Worm (Caenorhabditis elegans) whole organism, L1 larva: ENCODE data around the gene rin-1.

Experiments used
- C04F5.9 ChIP-seq: sonication (generic microtip); optimal IDR thresholded peaks from 2 replicates; lab custom pipeline; 2016; ENCODE audit warnings: missing genetic modification characterization, missing compliant biosample characterization
- C16A3.4 ChIP-seq: fragments of 150-350 bp; optimal IDR thresholded peaks from 2 replicates; lab custom pipeline; 2014; ENCODE audit warnings: missing biosample characterization, missing genetic modification characterization
- C34B4.2 ChIP-seq: sonication (generic microtip); optimal IDR thresholded peaks from 2 replicates; lab custom pipeline; 2017; ENCODE audit warnings: mild to moderate bottlenecking, missing genetic modification characterization, missing compliant biosample characterization
- F16B12.6 ChIP-seq: fragments of 150-350 bp; optimal IDR thresholded peaks from 2 replicates; lab custom pipeline; 2014; ENCODE audit warnings: missing biosample characterization, missing genetic modification characterization
- aly-2 ChIP-seq: fragments of 150-350 bp; optimal IDR thresholded peaks from 2 replicates; lab custom pipeline; 2014; ENCODE audit warnings: missing biosample characterization, missing genetic modification characterization
- blmp-1 ChIP-seq: fragments of 150-350 bp; optimal IDR thresholded peaks from 2 replicates; lab custom pipeline; 2014; ENCODE audit warnings: missing biosample characterization, missing genetic modification characterization
- ceh-82 ChIP-seq, 3 experiments: fragments of 150-350 bp in 1 of 3; sonication (generic microtip) in 2 of 3; optimal IDR thresholded peaks; 2 replicates each; lab custom pipeline; 2014 to 2017; ENCODE audit warnings: missing biosample characterization in 3 of 3, missing genetic modification characterization in 3 of 3
- ceh-90 ChIP-seq: sonication (generic microtip); optimal IDR thresholded peaks from 2 replicates; lab custom pipeline; 2016; ENCODE audit warnings: missing genetic modification characterization, missing compliant biosample characterization
- dpl-1 ChIP-seq, 3 experiments: fragments of 150-350 bp in 2 of 3; sonication (generic microtip) in 1 of 3; optimal IDR thresholded peaks; 2 replicates each; lab custom pipeline; 2014 to 2017; ENCODE audit warnings: missing biosample characterization in 3 of 3, missing genetic modification characterization in 3 of 3, missing genetic modification reagents in 3 of 3
- efl-1 ChIP-seq, 4 experiments: fragments of 150-350 bp; optimal IDR thresholded peaks in 3 of 4; peaks in 1 of 4; 1 replicate in 1 of 4; 2 replicates in 3 of 4; lab custom pipeline; 2014; ENCODE audit warnings: missing biosample characterization in 2 of 4, missing genetic modification characterization in 2 of 4, missing genetic modification reagents in 2 of 4
- elt-3 ChIP-seq, 6 experiments: fragments of 150-350 bp in 1 of 6; sonication (generic microtip); optimal IDR thresholded peaks; 2 replicates each; lab custom pipeline; 2017 to 2018; ENCODE audit warnings: missing biosample characterization in 6 of 6, missing genetic modification characterization in 6 of 6, inconsistent platforms in 1 of 6
- fkh-10 ChIP-seq: sonication (generic microtip); optimal IDR thresholded peaks from 2 replicates; lab custom pipeline; 2017; ENCODE audit warnings: missing biosample characterization, missing genetic modification reagents, missing genetic modification characterization
- fkh-8 ChIP-seq: sonication (generic microtip); optimal IDR thresholded peaks from 2 replicates; lab custom pipeline; 2016; ENCODE audit warnings: mild to moderate bottlenecking, missing genetic modification characterization, missing compliant biosample characterization
- fos-1 ChIP-seq: fragments of 150-350 bp; optimal IDR thresholded peaks from 2 replicates; lab custom pipeline; 2014; ENCODE audit warnings: missing biosample characterization, missing genetic modification characterization
- hlh-4 ChIP-seq: sonication (generic microtip); optimal IDR thresholded peaks from 2 replicates; lab custom pipeline; 2016; ENCODE audit warnings: mild to moderate bottlenecking, missing genetic modification characterization, missing compliant biosample characterization
- isw-1 ChIP-seq: fragments of 200-800 bp; sonication (Bioruptor generic); IDR thresholded peaks from 2 replicates; pipeline ENCODE4 v1.3.6; 2022; ENCODE audit warnings: missing genetic modification characterization, missing compliant biosample characterization
- lin-13 ChIP-seq: fragments of 150-350 bp; optimal IDR thresholded peaks from 2 replicates; lab custom pipeline; 2014; ENCODE audit warnings: missing biosample characterization, missing genetic modification reagents, missing genetic modification characterization
- lin-14 ChIP-seq: fragments of 200-800 bp; sonication (Bioruptor generic); optimal IDR thresholded peaks from 2 replicates; lab custom pipeline; 2018; ENCODE audit warnings: mild to moderate bottlenecking, missing genetic modification characterization, moderate library complexity, missing compliant biosample characterization
- lin-15B ChIP-seq: fragments of 150-350 bp; sonication (generic microtip); optimal IDR thresholded peaks from 3 replicates; lab custom pipeline; 2014; ENCODE audit warnings: missing biosample characterization, missing genetic modification characterization
- lin-35 ChIP-seq, 2 experiments: fragments of 150-350 bp; optimal IDR thresholded peaks; 2 replicates each; lab custom pipeline; 2014; ENCODE audit warnings: missing biosample characterization in 2 of 2, missing genetic modification characterization in 2 of 2, missing genetic modification reagents in 2 of 2
- lin-39 ChIP-seq: fragments of 150-350 bp; optimal IDR thresholded peaks from 2 replicates; lab custom pipeline; 2014; ENCODE audit warnings: missing biosample characterization, missing genetic modification reagents, missing genetic modification characterization
- lsy-2 ChIP-seq, 2 experiments: fragments of 150-350 bp; optimal IDR thresholded peaks; 2 replicates each; lab custom pipeline; 2014; ENCODE audit warnings: missing biosample characterization in 2 of 2, missing genetic modification characterization in 2 of 2
- mab-9 ChIP-seq: fragments of 200-800 bp; sonication (Bioruptor generic); IDR thresholded peaks from 2 replicates; pipeline ENCODE4 v1.3.6; 2022; ENCODE audit warnings: missing genetic modification reagents, missing genetic modification characterization, missing compliant biosample characterization
- mef-2 ChIP-seq: fragments of 150-350 bp; optimal IDR thresholded peaks from 2 replicates; lab custom pipeline; 2014; ENCODE audit warnings: missing biosample characterization, missing genetic modification characterization
- mep-1 ChIP-seq: fragments of 150-350 bp; optimal IDR thresholded peaks from 2 replicates; lab custom pipeline; 2014; ENCODE audit warnings: missing biosample characterization, missing genetic modification characterization
- nhr-12 ChIP-seq: sonication (generic microtip); optimal IDR thresholded peaks from 2 replicates; lab custom pipeline; 2017; ENCODE audit warnings: missing biosample characterization, missing genetic modification characterization
- nhr-20 ChIP-seq: sonication (generic microtip); optimal IDR thresholded peaks from 2 replicates; lab custom pipeline; 2016; ENCODE audit warnings: mild to moderate bottlenecking, missing genetic modification characterization, missing compliant biosample characterization
- nhr-28 ChIP-seq: fragments of 150-350 bp; optimal IDR thresholded peaks from 2 replicates; lab custom pipeline; 2014; ENCODE audit warnings: missing biosample characterization, missing genetic modification characterization
- nhr-47 ChIP-seq: sonication (generic microtip); optimal IDR thresholded peaks from 2 replicates; lab custom pipeline; 2016; ENCODE audit warnings: mild to moderate bottlenecking, missing genetic modification characterization, moderate library complexity, missing compliant biosample characterization
- nhr-77 ChIP-seq: fragments of 150-350 bp; optimal IDR thresholded peaks from 2 replicates; lab custom pipeline; 2014; ENCODE audit warnings: missing biosample characterization, missing genetic modification characterization
- nhr-84 ChIP-seq: sonication (generic microtip); optimal IDR thresholded peaks from 2 replicates; lab custom pipeline; 2017; ENCODE audit warnings: missing biosample characterization, missing genetic modification characterization
- nhr-85 ChIP-seq: sonication (generic microtip); peaks from one replicate; lab custom pipeline; 2016; ENCODE audit warnings: missing genetic modification characterization, inconsistent platforms, missing compliant biosample characterization
- nhr-90 ChIP-seq: sonication (generic microtip); optimal IDR thresholded peaks from 2 replicates; lab custom pipeline; 2016; ENCODE audit warnings: mild to moderate bottlenecking, missing genetic modification characterization, missing compliant biosample characterization; ENCODE audit not compliant: poor library complexity
- pax-3 ChIP-seq: fragments of 200-800 bp; sonication (Bioruptor generic); optimal IDR thresholded peaks from 2 replicates; lab custom pipeline; 2018; ENCODE audit warnings: mild to moderate bottlenecking, missing genetic modification characterization, moderate library complexity, missing compliant biosample characterization
- pqm-1 ChIP-seq: sonication (generic microtip); optimal IDR thresholded peaks from 3 replicates; lab custom pipeline; 2017; ENCODE audit warnings: missing biosample characterization, missing genetic modification characterization
- rnt-1 ChIP-seq: sonication (generic microtip); optimal IDR thresholded peaks from 2 replicates; lab custom pipeline; 2016; ENCODE audit warnings: mild to moderate bottlenecking, missing genetic modification characterization, moderate library complexity, missing compliant biosample characterization
- skn-1 ChIP-seq: fragments of 150-350 bp; optimal IDR thresholded peaks from 2 replicates; lab custom pipeline; 2014; ENCODE audit warnings: missing biosample characterization, missing genetic modification characterization
- snpc-4 ChIP-seq: fragments of 150-350 bp; optimal IDR thresholded peaks from 2 replicates; lab custom pipeline; 2014; ENCODE audit warnings: missing biosample characterization, missing genetic modification characterization
- snu-23 ChIP-seq: sonication (generic microtip); optimal IDR thresholded peaks from 2 replicates; lab custom pipeline; 2016; ENCODE audit warnings: missing genetic modification characterization, missing compliant biosample characterization
- sptf-1 ChIP-seq: fragments of 150-350 bp; optimal IDR thresholded peaks from 2 replicates; lab custom pipeline; 2014; ENCODE audit warnings: missing biosample characterization, missing genetic modification characterization
- sup-37 ChIP-seq: fragments of 200-800 bp; sonication (Bioruptor generic); optimal IDR thresholded peaks from 2 replicates; lab custom pipeline; 2018; ENCODE audit warnings: mild to moderate bottlenecking, missing genetic modification characterization, missing compliant biosample characterization
- swsn-7 ChIP-seq: sonication (generic microtip); optimal IDR thresholded peaks from 2 replicates; lab custom pipeline; 2016; ENCODE audit warnings: missing genetic modification characterization, missing compliant biosample characterization
- unc-130 ChIP-seq: fragments of 150-350 bp; optimal IDR thresholded peaks from 2 replicates; lab custom pipeline; 2017; ENCODE audit warnings: missing biosample characterization, missing genetic modification characterization, inconsistent platforms
- unc-30 ChIP-seq: sonication (generic microtip); optimal IDR thresholded peaks from 2 replicates; lab custom pipeline; 2017; ENCODE audit warnings: missing biosample characterization, missing genetic modification characterization
- unc-86 ChIP-seq: sonication (generic microtip); optimal IDR thresholded peaks from 2 replicates; lab custom pipeline; 2016; ENCODE audit warnings: missing genetic modification characterization, missing compliant biosample characterization
- vab-15 ChIP-seq: sonication (generic microtip); optimal IDR thresholded peaks from 2 replicates; lab custom pipeline; 2017; ENCODE audit warnings: missing genotype, mild to moderate bottlenecking, missing genetic modification characterization, missing compliant biosample characterization
- xbp-1 ChIP-seq: sonication (generic microtip); optimal IDR thresholded peaks from 2 replicates; lab custom pipeline; 2016; ENCODE audit warnings: missing genetic modification characterization, missing compliant biosample characterization
- ztf-4 ChIP-seq: fragments of 150-350 bp; optimal IDR thresholded peaks from 2 replicates; lab custom pipeline; 2014; ENCODE audit warnings: missing biosample characterization, missing genetic modification characterization

Gene rin-1

DNA sequence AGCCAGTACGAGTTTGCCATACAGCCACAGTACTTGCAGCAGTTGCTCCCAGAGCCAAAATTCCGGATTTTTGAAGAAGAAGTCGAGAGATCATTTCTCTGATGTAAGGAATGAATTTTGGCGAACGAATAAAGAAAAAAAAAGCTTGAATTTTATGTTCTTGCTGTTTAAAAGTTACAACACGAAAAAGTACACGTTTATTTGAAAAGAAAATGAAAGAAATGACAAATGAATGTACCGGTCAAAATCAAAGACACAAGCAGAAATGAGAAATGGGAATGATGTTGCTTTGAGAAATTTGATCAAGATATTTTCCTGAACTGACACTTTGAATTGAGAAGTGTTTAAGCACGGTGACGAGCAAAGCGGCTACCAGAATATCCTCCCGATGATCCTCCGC is 74.2 kb downstream of the rin-1 start, which contains the start of gene Y50E8A.6:
Y50E8A.6 (minus strand) TSS at position 101 of the 400 bp plus-strand sequence.
- no peak for TF ChIP-seq C16A3.4
- TF ChIP-seq nhr-90 (tag; lab: Kevin White, UChicago): no peak
- no peak for TF ChIP-seq unc-86

DNA sequence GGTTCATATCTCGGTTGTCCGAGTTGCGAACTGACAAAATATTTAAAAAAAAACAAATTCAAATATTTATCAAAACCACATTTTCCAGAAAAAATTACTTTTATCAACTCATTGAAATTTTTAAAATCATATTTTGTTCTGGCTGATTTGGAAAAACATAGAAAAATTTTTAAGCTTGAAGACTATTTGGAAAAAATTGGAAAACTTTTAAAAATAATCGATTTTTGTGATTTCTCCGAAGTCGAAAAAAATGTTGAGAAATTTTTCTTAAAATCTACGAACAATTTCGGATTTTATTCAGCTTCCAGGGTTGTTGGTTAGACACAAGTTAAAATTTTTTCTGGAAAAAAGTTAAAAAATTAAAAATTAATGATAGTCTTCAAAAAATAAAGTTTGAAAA is 78.5 kb downstream of the rin-1 start, which contains the start of gene Y50E8A.5:
Y50E8A.5 (minus strand) TSS at position 101 of the 400 bp plus-strand sequence.
- no peak for TF ChIP-seq skn-1
- no peak for TF ChIP-seq lsy-2 (tag; optimal IDR thresholded peaks at IDR 0.05; lab: Kevin White, UChicago)
- TF ChIP-seq nhr-77 (tag; lab: Kevin White, UChicago): no peak
- TF ChIP-seq pqm-1 (tag; lab: Kevin White, UChicago): no peak
- no peak for TF ChIP-seq nhr-85 (tag; lab: Kevin White, UChicago)
- TF ChIP-seq mab-9 (GFP tag; lab: Robert Waterston, UW): no peak
- no peak for TF ChIP-seq mef-2 (tag; lab: Kevin White, UChicago)
- no peak for TF ChIP-seq hlh-4 (tag; lab: Kevin White, UChicago)
- TF ChIP-seq unc-30 (tag; lab: Kevin White, UChicago): no peak
- no peak for TF ChIP-seq blmp-1 (tag; lab: Kevin White, UChicago)
- no peak for TF ChIP-seq snpc-4
- no peak for TF ChIP-seq lin-39 (tag; lab: Kevin White, UChicago)
- TF ChIP-seq C16A3.4: no peak
- TF ChIP-seq nhr-84: no peak

DNA sequence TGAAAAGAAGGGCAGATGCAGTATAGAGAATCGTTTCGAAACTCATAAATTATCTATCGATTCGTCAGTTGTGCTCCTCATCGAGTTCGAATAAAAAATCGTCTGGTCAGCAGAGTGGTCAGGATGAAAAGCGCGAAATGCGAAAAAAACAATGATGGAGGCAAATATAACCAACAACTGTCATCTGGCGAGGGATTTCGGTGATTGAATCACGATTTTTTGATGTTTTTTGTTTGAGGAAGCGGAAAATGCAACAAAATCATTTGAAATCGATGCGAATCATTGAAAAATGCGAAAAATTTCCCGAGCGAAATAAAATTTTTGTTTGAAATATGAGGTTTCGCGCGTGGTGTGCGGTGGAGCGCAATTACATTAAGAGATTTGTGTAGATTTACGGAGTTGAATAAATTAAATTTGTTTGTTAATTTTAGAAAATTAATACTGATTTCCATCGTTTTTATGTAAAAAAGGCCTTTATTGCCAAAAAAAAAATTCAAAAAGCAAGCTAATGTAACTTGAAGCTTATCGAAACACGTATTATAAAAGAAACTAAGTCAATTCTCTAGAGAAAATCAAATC is 81.1 kb downstream of the rin-1 start, which contains the start of gene unc-61:
unc-61 (minus strand) TSS at position 51 of the 579 bp plus-strand sequence.
- TF ChIP-seq ceh-90 (no peak), aly-2 (tag; lab: Kevin White, UChicago) (no peak), snu-23 (GFP tag; lab: Kevin White, UChicago) (peak; percentile 38), sptf-1 (tag; lab: Kevin White, UChicago) (no peak), lsy-2 (tag; optimal IDR thresholded peaks at IDR 0.05; lab: Kevin White, UChicago) (peak in 1 of 2 experiments; percentile 63), nhr-28 (tag; lab: Kevin White, UChicago) (no peak), fos-1 (no peak), vab-15 (no peak), lin-35 (GFP tag; optimal IDR thresholded peaks at IDR 0.05; lab: Kevin White, UChicago) (peak; percentile 84 to 93), nhr-20 (tag; lab: Kevin White, UChicago) (peak; percentile 21), lin-15B (tag; lab: Kevin White, UChicago) (peak; percentile 45), sup-37 (GFP tag; lab: Kevin White, UChicago) (no peak), skn-1 (peak; percentile 61), ceh-82 (tag; optimal IDR thresholded peaks at IDR 0.05; lab: Kevin White, UChicago) (peak in 1 of 3 experiments; percentile 49), elt-3 (tag; optimal IDR thresholded peaks at IDR 0.05; lab: Kevin White, UChicago) (peak in 1 of 6 experiments; percentile 9), C04F5.9 (no peak), fkh-8 (tag; lab: Kevin White, UChicago) (no peak), ztf-4 (tag; lab: Kevin White, UChicago) (no peak), nhr-47 (tag; lab: Kevin White, UChicago) (no peak), nhr-77 (tag; lab: Kevin White, UChicago) (no peak), rnt-1 (tag; lab: Kevin White, UChicago) (peak; percentile 28), unc-130 (tag; lab: Kevin White, UChicago) (peak; percentile 25), F16B12.6 (tag; lab: Kevin White, UChicago) (peak; percentile 35), blmp-1 (tag; lab: Kevin White, UChicago) (peak; percentile 5), C34B4.2 (no peak), xbp-1 (peak; percentile 31), C16A3.4 (peak; percentile 26), swsn-7 (peak; percentile 12), isw-1 (GFP tag; lab: Robert Waterston, UW) (0 out of 2 replicates have a peak, but pooled peaks have one; percentile 7), pax-3 (no peak), dpl-1 (GFP tag; optimal IDR thresholded peaks at IDR 0.05; lab: Kevin White, UChicago) (peak; percentile 83 to 91 (median 87)), lin-14 (GFP tag; lab: Kevin White, UChicago) (peak; percentile 46), pqm-1 (tag; lab: Kevin White, UChicago) (no peak), mab-9 (GFP tag; lab: Robert Waterston, UW) (no peak), efl-1 (optimal IDR thresholded peaks at IDR 0.05; lab: Kevin White, UChicago) (peak; percentile 91 to 96), efl-1 (GFP tag; optimal IDR thresholded peaks at IDR 0.05 in 1 of 2; lab: Kevin White, UChicago) (peak; percentile 89 to 99), lin-13 (GFP tag; lab: Kevin White, UChicago) (no peak), mep-1 (tag; lab: Kevin White, UChicago) (peak; percentile 15), nhr-12 (tag; lab: Kevin White, UChicago) (no peak), fkh-10 (GFP tag; lab: Kevin White, UChicago) (no peak)
